Worm (Caenorhabditis elegans) whole organism, early embryonic: ENCODE results near the gene ergi-3.

Experiments
- ama-1 ChIP-seq: fragments of 150-350 bp; optimal IDR thresholded peaks from 2 replicates; lab custom pipeline; 2014
- ceh-13 ChIP-seq: fragments of 200-800 bp; sonication (Bioruptor generic); optimal IDR thresholded peaks from 2 replicates; lab custom pipeline; 2018; ENCODE audit warnings: mild to moderate bottlenecking, missing genetic modification characterization, missing compliant biosample characterization
- hmg-4 ChIP-seq: fragments of 200-800 bp; sonication (Bioruptor generic); optimal IDR thresholded peaks from 2 replicates; lab custom pipeline; 2018; ENCODE audit warnings: mild to moderate bottlenecking, missing genetic modification characterization, missing compliant biosample characterization
- sea-1 ChIP-seq: fragments of 200-800 bp; sonication (Bioruptor generic); conservative IDR thresholded peaks from 2 replicates; pipeline ENCODE4 v1.3.6; 2022; ENCODE audit warnings: missing genetic modification characterization, missing compliant biosample characterization
- tbx-37 ChIP-seq: fragments of 200-800 bp; sonication (Bioruptor generic); conservative IDR thresholded peaks from 2 replicates; pipeline ENCODE4 v1.3.6; 2022; ENCODE audit warnings: missing genetic modification reagents, missing genetic modification characterization, missing compliant biosample characterization

DNA sequence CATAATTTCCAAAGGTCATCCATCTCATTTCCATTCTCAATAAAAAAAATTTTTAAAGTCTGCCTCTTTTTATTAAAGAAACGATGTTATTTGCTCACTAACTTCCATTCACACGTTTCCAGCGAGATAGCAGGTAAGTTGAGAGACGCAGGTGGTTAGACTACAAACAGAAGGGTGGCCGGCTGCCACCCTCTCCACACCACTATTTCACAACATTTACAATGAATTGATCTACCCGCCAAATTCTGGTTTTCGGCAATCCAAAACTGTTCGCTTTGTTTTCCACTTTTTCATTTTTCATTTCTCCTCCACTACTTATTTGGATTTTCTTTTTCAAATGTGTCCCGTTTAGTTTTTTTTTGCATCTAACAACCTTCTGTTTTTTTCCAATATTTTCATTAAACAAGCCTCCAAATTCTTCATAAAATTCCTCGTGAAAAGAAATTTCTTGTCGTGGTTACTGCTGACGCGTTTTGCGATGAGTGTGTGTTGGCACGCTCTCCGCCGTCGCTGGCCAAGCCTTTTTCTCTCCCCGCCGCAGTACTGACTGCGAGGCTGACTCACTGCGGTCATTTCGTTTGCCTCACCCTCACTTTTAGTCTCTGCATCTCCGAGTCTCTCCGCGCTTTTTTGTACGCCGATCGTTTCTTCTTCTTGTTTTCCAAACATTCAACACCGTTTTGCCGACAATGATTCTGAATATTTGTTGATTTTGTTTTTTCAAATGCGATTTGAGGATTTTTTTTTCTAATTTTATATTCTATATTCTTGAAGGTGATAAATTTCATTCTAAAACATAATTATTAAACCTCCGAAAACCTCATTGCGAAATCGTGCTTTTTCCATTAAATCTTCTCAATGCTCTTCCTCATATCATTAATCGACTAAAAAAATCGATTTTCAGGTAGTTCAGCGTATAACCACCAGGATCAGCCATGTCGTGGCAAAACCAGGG lies 48.3 kb downstream of the ergi-3 start, which contains the start of gene dyn-1:
- TF ChIP-seq ceh-13 (GFP tag; lab: Kevin White, UChicago), result no peak
- TF ChIP-seq hmg-4, result peak; percentile 50
- TF ChIP-seq tbx-37 (GFP tag; lab: Robert Waterston, UW), result no peak
- no peak for TF ChIP-seq ama-1 (lab: Kevin White, UChicago)
- TF ChIP-seq sea-1, result no peak
